Fruit fly (Drosophila melanogaster): ENCODE data around the gene sev.

DNA sequence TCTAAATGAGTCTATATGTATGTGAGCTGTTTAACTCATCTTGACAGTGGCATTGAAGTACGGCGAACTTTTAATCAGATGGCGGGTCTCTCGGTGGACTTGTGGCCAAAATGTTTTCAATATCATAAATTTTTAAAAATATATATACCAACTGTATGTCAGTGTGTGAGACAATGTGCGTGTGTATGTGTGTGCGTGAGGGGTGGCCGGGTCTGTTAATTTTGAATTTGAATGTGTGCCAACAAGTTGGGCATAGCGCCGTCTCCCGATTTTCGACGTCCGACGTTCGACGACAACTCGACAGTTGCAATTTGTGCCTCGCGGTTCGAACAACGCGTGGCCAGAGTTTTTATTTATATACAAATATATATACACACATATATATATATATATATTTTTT lies 41.6 kb downstream of the sev start, which contains the start of gene SmydA-4:
- TF ChIP-seq CG7928 (GFP tag; optimal IDR thresholded peaks at IDR 0.05) (no peak), CG7372 (GFP tag; IDR thresholded peaks at IDR 0.05) (no peak), CG1792 (GFP tag; optimal IDR thresholded peaks at IDR 0.05) (no peak), CG3847 (GFP tag; IDR thresholded peaks at IDR 0.05) (no peak), HLH3B (GFP tag; IDR thresholded peaks at IDR 0.05) (no peak), cas (GFP tag; IDR thresholded peaks at IDR 0.05) (no peak), CG16813 (GFP tag; IDR thresholded peaks at IDR 0.05; ENCODE audit: partially characterized antibody) (no peak), CG12744 (GFP tag; optimal IDR thresholded peaks at IDR 0.05) (no peak), scrt (GFP tag; optimal IDR thresholded peaks at IDR 0.05) (no peak), BEAF-32 (GFP tag; optimal IDR thresholded peaks at IDR 0.05) (no peak), CG32767 (GFP tag; IDR thresholded peaks at IDR 0.05) (no peak), esg (GFP tag; conservative IDR thresholded peaks at IDR 0.05) (no peak), ewg (GFP tag; optimal IDR thresholded peaks at IDR 0.05) (no peak)
